Worm (Caenorhabditis elegans): Measurements from ENCODE around the gene ZK697.8.

ZK697.8 gene

ce11 chrV:1756856-1757255 lies 7.9 kb upstream of the ZK697.8 start, which contains the start of gene clec-204:
Gene clec-204, plus strand, starts transcription at chrV:1757156.
- TF ChIP-seq nhr-25 (tag; optimal IDR thresholded peaks at IDR 0.05; ENCODE audit: borderline replicate concordance, insufficient read depth) (no peak), ces-1 (GFP tag; optimal IDR thresholded peaks at IDR 0.05) (no peak), F44E2.7 (GFP tag; IDR thresholded peaks at IDR 0.05) (no peak), pqm-1 (tag; optimal IDR thresholded peaks at IDR 0.05) (peak; percentile 55), Y5F2A.4 (GFP tag; optimal IDR thresholded peaks at IDR 0.05) (no peak), zfp-2 (tag; optimal IDR thresholded peaks at IDR 0.05) (no peak), ceh-44 (GFP tag; IDR thresholded peaks at IDR 0.05) (no peak), nhr-6 (tag; optimal IDR thresholded peaks at IDR 0.05) (no peak), ztf-7 (tag; optimal IDR thresholded peaks at IDR 0.05) (no peak), Y105C5A.15 (GFP tag; IDR thresholded peaks at IDR 0.05) (no peak), aha-1 (tag) (peak; percentile 23), ceh-20 (GFP tag; IDR thresholded peaks at IDR 0.05) (no peak), lin-39 (tag; optimal IDR thresholded peaks at IDR 0.05) (no peak), pha-4 (GFP tag; IDR thresholded peaks at IDR 0.05) (no peak), pha-4 (tag; optimal IDR thresholded peaks at IDR 0.05) (no peak), T26A8.4 (GFP tag; IDR thresholded peaks at IDR 0.05) (no peak), rbr-2 (tag; optimal IDR thresholded peaks at IDR 0.05) (no peak), arid-1 (GFP tag; conservative IDR thresholded peaks at IDR 0.05) (no peak)

- TF ChIP-seq gei-8 (GFP tag; optimal IDR thresholded peaks at IDR 0.05) (no peak), aha-1 (tag) (no peak), unc-62 (GFP tag; optimal IDR thresholded peaks at IDR 0.05 in 1 of 2) (peak in 1 of 2 experiments; percentile 70), unc-62 (tag; optimal IDR thresholded peaks at IDR 0.05) (no peak), Y5F2A.4 (GFP tag; optimal IDR thresholded peaks at IDR 0.05) (no peak), dmd-6 (GFP tag; IDR thresholded peaks at IDR 0.05) (peak; percentile 37; the same call in 1 of the 2 replicates), pqm-1 (tag; optimal IDR thresholded peaks at IDR 0.05) (peak; percentile 55), php-3 (GFP tag; IDR thresholded peaks at IDR 0.05) (0 out of 2 replicates have a peak, but pooled peaks have one; percentile 13)
Measured at ce11 chrV:1756099-1756498, 7.1 kb upstream of the ZK697.8 start.

DNA sequence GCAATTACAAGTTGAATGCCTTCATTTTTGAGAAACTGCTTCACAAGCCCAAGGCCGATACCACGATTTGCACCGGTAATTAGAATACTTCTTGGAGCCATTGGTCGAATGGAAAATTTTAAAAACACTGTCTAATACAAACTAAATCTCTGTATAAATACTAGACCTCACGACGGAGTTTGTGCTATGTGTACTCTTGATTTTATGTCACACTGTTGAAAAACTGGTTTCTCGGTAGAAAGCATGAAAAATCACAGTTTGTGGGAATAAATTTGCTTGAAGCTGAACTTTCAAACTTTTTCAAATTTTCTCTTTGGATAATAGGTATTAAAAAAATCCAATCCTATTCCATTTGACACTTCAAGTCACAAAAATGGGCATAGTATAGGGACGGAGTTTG lies 6.6 kb upstream of the ZK697.8 start, which contains the start of gene ZK697.14:
TSS of gene ZK697.14 (minus strand) at position 101 of the 400 bp plus-strand sequence.
- TF ChIP-seq zag-1 (tag; optimal IDR thresholded peaks at IDR 0.05) (no peak), nhr-28 (tag; optimal IDR thresholded peaks at IDR 0.05) (no peak), ZK337.2 (GFP tag; IDR thresholded peaks at IDR 0.05) (no peak), R02D3.7 (tag; optimal IDR thresholded peaks at IDR 0.05) (no peak), hmg-1.1 (GFP tag; IDR thresholded peaks at IDR 0.05) (no peak), ceh-44 (GFP tag; IDR thresholded peaks at IDR 0.05) (no peak), ztf-7 (tag; optimal IDR thresholded peaks at IDR 0.05) (no peak), unc-130 (GFP tag; optimal IDR thresholded peaks at IDR 0.05) (no peak)

DNA sequence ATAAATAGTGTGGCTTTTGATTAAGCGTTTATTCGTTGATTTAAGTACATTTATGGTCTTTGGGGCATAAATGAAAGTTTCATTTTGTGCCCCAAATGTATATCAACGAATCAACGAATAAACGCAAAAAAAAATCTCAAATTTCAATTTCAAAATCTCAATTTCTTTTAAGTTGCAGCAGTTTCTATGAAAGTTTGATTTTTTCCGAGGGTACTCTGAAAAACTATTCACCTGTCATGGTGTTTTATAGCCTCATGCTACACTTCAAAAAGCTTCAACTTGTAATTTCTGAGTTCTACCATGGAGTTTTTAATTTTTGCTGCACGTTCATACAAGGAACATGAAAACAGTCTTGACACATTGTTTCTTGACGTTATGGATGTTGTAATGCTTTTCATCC lies 3.5 kb upstream of the ZK697.8 start, which contains the start of gene ZK697.1:
TSS of gene ZK697.1 (plus strand) at position 301 of the 400 bp plus-strand sequence.
- TF ChIP-seq nhr-237 (tag; optimal IDR thresholded peaks at IDR 0.05) (no peak), ZK337.2 (GFP tag; IDR thresholded peaks at IDR 0.05) (no peak), daf-12 (tag; optimal IDR thresholded peaks at IDR 0.05) (no peak), egl-27 (tag; optimal IDR thresholded peaks at IDR 0.05) (no peak), nhr-42 (GFP tag; IDR thresholded peaks at IDR 0.05) (no peak), ztf-7 (tag; optimal IDR thresholded peaks at IDR 0.05) (no peak), Y5F2A.4 (GFP tag; optimal IDR thresholded peaks at IDR 0.05) (no peak), sdz-12 (GFP tag; optimal IDR thresholded peaks at IDR 0.05) (no peak)

- no peak for TF ChIP-seq nhr-48 (tag; optimal IDR thresholded peaks at IDR 0.05)
- TF ChIP-seq D1046.2 (GFP tag; IDR thresholded peaks at IDR 0.05), result no peak
- no peak for TF ChIP-seq hif-1 (tag; optimal IDR thresholded peaks at IDR 0.05)
Measured at ce11 chrV:1751449-1751848, 2.5 kb upstream of the ZK697.8 start, which contains the start of gene srh-199. Gene srh-199, minus strand, starts transcription at chrV:1751549.

Measured in whole organism, L4 larva.